Worm (Caenorhabditis elegans) whole organism, L1 larva: ENCODE measurements around the gene F56B6.6.

ENCODE experiments used
- blmp-1 ChIP-seq: fragments of 150-350 bp; optimal IDR thresholded peaks from 2 replicates; lab custom pipeline; 2014; ENCODE audit warnings: missing biosample characterization, missing genetic modification characterization
- dsc-1 ChIP-seq: sonication (generic microtip); optimal IDR thresholded peaks from 2 replicates; lab custom pipeline; 2016; ENCODE audit warnings: mild to moderate bottlenecking, missing genetic modification characterization, missing compliant biosample characterization
- efl-1 ChIP-seq, 4 experiments: fragments of 150-350 bp; optimal IDR thresholded peaks in 3 of 4; peaks in 1 of 4; 1 replicate in 1 of 4; 2 replicates in 3 of 4; lab custom pipeline; 2014; ENCODE audit warnings: missing biosample characterization in 2 of 4, missing genetic modification characterization in 2 of 4, missing genetic modification reagents in 2 of 4
- egl-13 ChIP-seq: sonication (generic microtip); optimal IDR thresholded peaks from 2 replicates; lab custom pipeline; 2016; ENCODE audit warnings: missing genotype, missing genetic modification reagents, missing genetic modification characterization, missing compliant biosample characterization
- elt-2 ChIP-seq: sonication (generic microtip); optimal IDR thresholded peaks from 2 replicates; lab custom pipeline; 2016; ENCODE audit warnings: missing genetic modification characterization, mild to moderate bottlenecking, inconsistent platforms, missing compliant biosample characterization, missing genetic modification reagents
- elt-3 ChIP-seq, 6 experiments: fragments of 150-350 bp in 1 of 6; sonication (generic microtip); optimal IDR thresholded peaks; 2 replicates each; lab custom pipeline; 2017 to 2018; ENCODE audit warnings: missing biosample characterization in 6 of 6, missing genetic modification characterization in 6 of 6, inconsistent platforms in 1 of 6
- fkh-10 ChIP-seq: sonication (generic microtip); optimal IDR thresholded peaks from 2 replicates; lab custom pipeline; 2017; ENCODE audit warnings: missing biosample characterization, missing genetic modification reagents, missing genetic modification characterization
- fkh-8 ChIP-seq: sonication (generic microtip); optimal IDR thresholded peaks from 2 replicates; lab custom pipeline; 2016; ENCODE audit warnings: mild to moderate bottlenecking, missing genetic modification characterization, missing compliant biosample characterization
- hpl-2 ChIP-seq: fragments of 150-350 bp; optimal IDR thresholded peaks from 2 replicates; lab custom pipeline; 2014; ENCODE audit warnings: missing biosample characterization, missing genetic modification reagents, missing genetic modification characterization
- jun-1 ChIP-seq: fragments of 150-350 bp; optimal IDR thresholded peaks from 2 replicates; lab custom pipeline; 2014; ENCODE audit warnings: missing biosample characterization, missing genetic modification reagents, missing genetic modification characterization
- lin-14 ChIP-seq: fragments of 200-800 bp; sonication (Bioruptor generic); optimal IDR thresholded peaks from 2 replicates; lab custom pipeline; 2018; ENCODE audit warnings: mild to moderate bottlenecking, missing genetic modification characterization, moderate library complexity, missing compliant biosample characterization
- lin-35 ChIP-seq, 2 experiments: fragments of 150-350 bp; optimal IDR thresholded peaks; 2 replicates each; lab custom pipeline; 2014; ENCODE audit warnings: missing biosample characterization in 2 of 2, missing genetic modification characterization in 2 of 2, missing genetic modification reagents in 2 of 2
- lsy-2 ChIP-seq, 2 experiments: fragments of 150-350 bp; optimal IDR thresholded peaks; 2 replicates each; lab custom pipeline; 2014; ENCODE audit warnings: missing biosample characterization in 2 of 2, missing genetic modification characterization in 2 of 2
- mdl-1 ChIP-seq, 2 experiments: fragments of 150-350 bp; optimal IDR thresholded peaks; 2 replicates each; lab custom pipeline; 2014 to 2017; ENCODE audit warnings: missing biosample characterization in 2 of 2, missing genetic modification characterization in 2 of 2, inconsistent platforms in 1 of 2
- mef-2 ChIP-seq: fragments of 150-350 bp; optimal IDR thresholded peaks from 2 replicates; lab custom pipeline; 2014; ENCODE audit warnings: missing biosample characterization, missing genetic modification characterization
- nhr-19 ChIP-seq: fragments of 200-800 bp; sonication (Bioruptor generic); conservative IDR thresholded peaks from 2 replicates; pipeline ENCODE4 v1.3.6; 2022; ENCODE audit warnings: missing genetic modification characterization, missing compliant biosample characterization
- nhr-20 ChIP-seq: sonication (generic microtip); optimal IDR thresholded peaks from 2 replicates; lab custom pipeline; 2016; ENCODE audit warnings: mild to moderate bottlenecking, missing genetic modification characterization, missing compliant biosample characterization
- nhr-237 ChIP-seq: fragments of 150-350 bp; optimal IDR thresholded peaks from 2 replicates; lab custom pipeline; 2014; ENCODE audit warnings: missing biosample characterization, missing genetic modification characterization
- nhr-47 ChIP-seq: sonication (generic microtip); optimal IDR thresholded peaks from 2 replicates; lab custom pipeline; 2016; ENCODE audit warnings: mild to moderate bottlenecking, missing genetic modification characterization, moderate library complexity, missing compliant biosample characterization
- nhr-71 ChIP-seq: sonication (generic microtip); optimal IDR thresholded peaks from 2 replicates; lab custom pipeline; 2016; ENCODE audit warnings: mild to moderate bottlenecking, missing genetic modification characterization, moderate library complexity, missing compliant biosample characterization
- pag-3 ChIP-seq: sonication (generic microtip); optimal IDR thresholded peaks from 2 replicates; lab custom pipeline; 2017; ENCODE audit warnings: missing genetic modification characterization, mild to moderate bottlenecking, missing compliant biosample characterization, antibody characterized with exemption, borderline replicate concordance; ENCODE audit not compliant: insufficient read depth
- pqm-1 ChIP-seq: sonication (generic microtip); optimal IDR thresholded peaks from 3 replicates; lab custom pipeline; 2017; ENCODE audit warnings: missing biosample characterization, missing genetic modification characterization
- snu-23 ChIP-seq: sonication (generic microtip); optimal IDR thresholded peaks from 2 replicates; lab custom pipeline; 2016; ENCODE audit warnings: missing genetic modification characterization, missing compliant biosample characterization
- unc-130 ChIP-seq: fragments of 150-350 bp; optimal IDR thresholded peaks from 2 replicates; lab custom pipeline; 2017; ENCODE audit warnings: missing biosample characterization, missing genetic modification characterization, inconsistent platforms
- unc-30 ChIP-seq: sonication (generic microtip); optimal IDR thresholded peaks from 2 replicates; lab custom pipeline; 2017; ENCODE audit warnings: missing biosample characterization, missing genetic modification characterization
- unc-86 ChIP-seq: sonication (generic microtip); optimal IDR thresholded peaks from 2 replicates; lab custom pipeline; 2016; ENCODE audit warnings: missing genetic modification characterization, missing compliant biosample characterization
- xbp-1 ChIP-seq: sonication (generic microtip); optimal IDR thresholded peaks from 2 replicates; lab custom pipeline; 2016; ENCODE audit warnings: missing genetic modification characterization, missing compliant biosample characterization
- zag-1 ChIP-seq: fragments of 150-350 bp; optimal IDR thresholded peaks from 2 replicates; lab custom pipeline; 2014; ENCODE audit warnings: missing biosample characterization, missing genetic modification characterization
- ztf-11 ChIP-seq, 2 experiments: sonication (generic microtip); optimal IDR thresholded peaks; 2 replicates each; lab custom pipeline; 2016 to 2017; ENCODE audit warnings: missing genetic modification characterization in 2 of 2, missing biosample characterization in 1 of 2, missing compliant biosample characterization in 1 of 2
- ztf-4 ChIP-seq: fragments of 150-350 bp; optimal IDR thresholded peaks from 2 replicates; lab custom pipeline; 2014; ENCODE audit warnings: missing biosample characterization, missing genetic modification characterization

F56B6.6 gene

DNA sequence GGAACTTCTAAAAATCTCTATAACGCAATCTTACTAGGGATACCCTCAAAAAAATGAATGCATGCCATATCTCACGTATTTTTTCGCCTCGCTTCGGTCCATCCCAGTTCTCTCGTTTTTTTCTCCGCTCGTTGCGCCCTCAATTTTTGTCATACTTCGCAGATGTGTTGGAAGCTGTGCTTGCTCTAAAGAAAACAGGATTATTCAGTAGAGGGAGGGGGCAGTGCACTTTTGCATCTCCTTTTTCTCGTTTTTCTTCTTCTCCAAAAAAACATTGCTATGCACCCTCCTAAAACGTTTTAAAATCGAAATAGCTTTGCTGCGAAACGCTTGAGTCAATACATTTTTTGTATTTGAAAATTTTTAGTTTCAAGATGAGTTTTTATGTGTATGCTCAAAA, 2.7 kb upstream of the F56B6.6 start:
- TF ChIP-seq dsc-1 (tag; lab: Kevin White, UChicago), result peak; percentile 22
- no peak for TF ChIP-seq pqm-1
- TF ChIP-seq lin-14 (GFP tag; lab: Kevin White, UChicago), result peak; percentile 75
- TF ChIP-seq fkh-10, result peak; percentile 55

DNA sequence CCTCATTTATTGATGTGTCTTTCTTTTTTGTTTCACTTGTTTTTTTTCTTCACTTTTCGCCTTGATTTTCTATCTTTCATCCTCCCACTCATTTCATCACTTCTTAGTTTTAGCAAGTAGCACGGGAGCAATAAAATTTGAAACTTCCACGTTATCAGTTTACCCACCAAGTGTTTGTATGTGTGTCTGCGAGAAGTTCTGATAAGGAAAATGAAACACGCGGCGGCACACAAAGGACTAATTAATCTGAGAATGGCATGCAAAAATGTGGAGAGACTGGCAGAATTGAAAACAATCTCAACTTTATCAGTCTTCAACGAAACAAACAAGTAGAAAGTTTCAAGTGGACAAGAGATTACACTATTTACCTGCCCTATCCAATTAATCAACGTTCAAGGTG, 1.4 kb upstream of the F56B6.6 start:
- TF ChIP-seq ztf-11 (tag; optimal IDR thresholded peaks at IDR 0.05; lab: Kevin White, UChicago), result no peak
- peak; percentile 38 for TF ChIP-seq nhr-20 (tag; lab: Kevin White, UChicago)
- TF ChIP-seq lsy-2 (tag; optimal IDR thresholded peaks at IDR 0.05; lab: Kevin White, UChicago), result peak in 1 of 2 experiments; percentile 13
- TF ChIP-seq pqm-1, result peak; percentile 88
- peak; percentile 9 for TF ChIP-seq blmp-1 (tag; lab: Kevin White, UChicago)
- TF ChIP-seq nhr-19 (GFP tag; lab: Robert Waterston, UW), result peak; percentile 23; the same call in 1 of the 2 replicates
- peak in 1 of 2 experiments; percentile 58 for TF ChIP-seq lin-35 (GFP tag; optimal IDR thresholded peaks at IDR 0.05; lab: Kevin White, UChicago)
- TF ChIP-seq elt-2 (tag; lab: Kevin White, UChicago), result peak; percentile 95
- no peak for TF ChIP-seq dsc-1 (tag; lab: Kevin White, UChicago)
- peak; percentile 76 for TF ChIP-seq lin-14 (GFP tag; lab: Kevin White, UChicago)
- peak; percentile 44 for TF ChIP-seq jun-1 (tag; lab: Kevin White, UChicago)
- TF ChIP-seq mdl-1 (tag; optimal IDR thresholded peaks at IDR 0.05; lab: Kevin White, UChicago), result peak in 1 of 2 experiments; percentile 58
- TF ChIP-seq snu-23 (GFP tag; lab: Kevin White, UChicago), result no peak
- peak in 2 of 6 experiments; percentile 45 to 58 for TF ChIP-seq elt-3 (tag; optimal IDR thresholded peaks at IDR 0.05; lab: Kevin White, UChicago)
- TF ChIP-seq pag-3 (tag; lab: Kevin White, UChicago), result peak; percentile 84
- TF ChIP-seq nhr-71 (tag; lab: Kevin White, UChicago), result peak; percentile 47
- no peak for TF ChIP-seq unc-30 (tag; lab: Kevin White, UChicago)
- TF ChIP-seq fkh-8 (tag; lab: Kevin White, UChicago), result no peak
- TF ChIP-seq ztf-4 (tag; lab: Kevin White, UChicago), result no peak
- TF ChIP-seq efl-1 (optimal IDR thresholded peaks at IDR 0.05; lab: Kevin White, UChicago), result no peak
- TF ChIP-seq efl-1 (GFP tag; optimal IDR thresholded peaks at IDR 0.05 in 1 of 2; lab: Kevin White, UChicago), result peak in 1 of 2 experiments; percentile 11

DNA sequence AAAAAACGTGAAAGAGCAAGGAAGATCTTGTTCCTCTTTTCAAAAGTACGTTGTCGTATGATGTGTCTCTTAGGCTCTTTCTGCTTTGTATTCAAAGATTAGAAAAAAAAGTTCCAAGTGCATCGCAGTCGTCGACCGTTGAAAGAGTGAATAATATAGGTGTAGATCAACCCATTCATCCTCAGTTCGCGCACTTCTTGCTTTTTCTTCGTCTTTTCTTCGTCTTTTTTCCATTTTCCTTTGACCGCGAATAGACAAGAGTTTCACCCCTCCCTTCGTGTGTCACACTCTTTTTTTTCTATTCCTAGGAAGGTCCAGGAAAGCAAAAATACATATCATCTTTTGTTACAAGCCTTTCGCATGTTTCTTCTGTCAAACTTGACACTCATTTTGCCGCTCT, 6.1 kb downstream of the F56B6.6 start:
- TF ChIP-seq fkh-10 (peak; percentile 26), mef-2 (tag; lab: Kevin White, UChicago) (no peak), lin-14 (GFP tag; lab: Kevin White, UChicago) (peak; percentile 8)

DNA sequence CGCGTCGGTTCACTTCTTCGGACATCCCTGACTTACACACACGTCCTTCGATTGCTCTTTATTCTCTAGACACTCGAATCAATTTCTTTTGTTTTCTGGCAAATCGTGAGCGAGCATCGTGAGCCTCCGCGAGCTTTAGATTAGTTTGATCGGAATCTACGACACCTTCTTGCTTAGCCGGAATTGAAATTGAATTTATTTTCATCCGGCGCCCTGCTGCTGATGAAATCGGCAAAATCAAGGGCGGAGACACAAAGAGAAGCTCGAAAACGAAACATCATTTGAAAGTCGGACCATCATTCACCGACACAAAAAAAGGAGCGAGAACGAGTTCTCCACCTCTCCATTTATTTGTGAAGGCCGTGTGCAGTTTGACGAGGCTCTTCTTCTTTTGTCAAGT, 14.3 kb downstream of the F56B6.6 start, which contains the start of gene npr-16:
TSS of gene npr-16 (plus strand) at position 301 of the 400 bp plus-strand sequence.
- TF ChIP-seq zag-1 (tag; lab: Kevin White, UChicago), result no peak
- no peak for TF ChIP-seq unc-130 (tag; lab: Kevin White, UChicago)
- TF ChIP-seq egl-13 (tag; lab: Kevin White, UChicago), result no peak
- no peak for TF ChIP-seq mef-2 (tag; lab: Kevin White, UChicago)
- no peak for TF ChIP-seq xbp-1 (tag; lab: Kevin White, UChicago)
- no peak for TF ChIP-seq fkh-8 (tag; lab: Kevin White, UChicago)
- TF ChIP-seq hpl-2 (GFP tag; lab: Kevin White, UChicago), result no peak
- TF ChIP-seq blmp-1 (tag; lab: Kevin White, UChicago), result no peak

DNA sequence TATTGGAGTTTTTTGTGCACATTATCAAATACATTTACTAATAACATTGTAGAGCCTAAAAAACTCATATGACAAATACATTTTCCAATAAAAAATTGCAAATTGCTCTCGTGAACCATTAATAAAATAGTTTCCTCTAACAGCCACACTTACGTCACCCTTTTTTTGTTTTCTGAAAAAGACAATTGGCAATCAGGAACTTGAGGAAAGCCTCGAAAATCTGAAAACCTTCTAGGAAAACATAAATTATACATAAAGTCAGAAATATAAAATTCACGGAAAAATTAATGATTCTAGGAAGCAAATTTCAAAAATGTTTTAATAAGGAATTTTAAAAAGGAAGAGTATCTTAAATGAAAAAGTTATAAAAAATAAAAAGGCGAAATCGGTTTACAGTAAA, 15.7 kb downstream of the F56B6.6 start:
- TF ChIP-seq egl-13 (tag; lab: Kevin White, UChicago), result peak; percentile 39
- TF ChIP-seq nhr-71 (tag; lab: Kevin White, UChicago), result peak; percentile 38
- peak; percentile 89 for TF ChIP-seq unc-86 (tag; lab: Kevin White, UChicago)
- TF ChIP-seq nhr-237 (tag; lab: Kevin White, UChicago), result no peak
- peak; percentile 19 for TF ChIP-seq nhr-47 (tag; lab: Kevin White, UChicago)
- TF ChIP-seq lin-14 (GFP tag; lab: Kevin White, UChicago), result peak; percentile 60
- no peak for TF ChIP-seq efl-1 (optimal IDR thresholded peaks at IDR 0.05; lab: Kevin White, UChicago)
- no peak for TF ChIP-seq efl-1 (GFP tag; optimal IDR thresholded peaks at IDR 0.05 in 1 of 2; lab: Kevin White, UChicago)
